Worm (Caenorhabditis elegans) whole organism, L2 larva: ENCODE measurements around the gene T22B3.3.

Experiments used
- C34F6.9 ChIP-seq: fragments of 150-350 bp; optimal IDR thresholded peaks from 2 replicates; lab custom pipeline; 2014; ENCODE audit warnings: missing biosample characterization, missing genetic modification characterization
- F13H6.1 ChIP-seq: sonication (generic microtip); optimal IDR thresholded peaks from 2 replicates; lab custom pipeline; 2016; ENCODE audit warnings: missing genetic modification characterization, missing compliant biosample characterization
- R02D3.7 ChIP-seq: fragments of 150-350 bp; optimal IDR thresholded peaks from 2 replicates; lab custom pipeline; 2014; ENCODE audit warnings: missing biosample characterization, missing genetic modification characterization
- Y55F3AM.14 ChIP-seq: fragments of 200-800 bp; sonication (Bioruptor generic); optimal IDR thresholded peaks from 2 replicates; lab custom pipeline; 2018; ENCODE audit warnings: mild to moderate bottlenecking, missing genetic modification characterization, missing compliant biosample characterization
- alr-1 ChIP-seq: fragments of 150-350 bp; optimal IDR thresholded peaks from 2 replicates; lab custom pipeline; 2014; ENCODE audit warnings: missing biosample characterization, missing genetic modification characterization
- aly-2 ChIP-seq: fragments of 150-350 bp; optimal IDR thresholded peaks from 2 replicates; lab custom pipeline; 2014; ENCODE audit warnings: missing biosample characterization, missing genetic modification characterization
- ama-1 ChIP-seq: fragments of 150-350 bp; optimal IDR thresholded peaks from 2 replicates; lab custom pipeline; 2018; ENCODE audit warnings: inconsistent platforms
- blmp-1 ChIP-seq: sonication (generic microtip); optimal IDR thresholded peaks from 2 replicates; lab custom pipeline; 2017; ENCODE audit warnings: missing genetic modification characterization, mild to moderate bottlenecking, missing compliant biosample characterization, antibody characterized with exemption, moderate library complexity; ENCODE audit not compliant: insufficient read depth
- ceh-16 ChIP-seq: fragments of 150-350 bp; optimal IDR thresholded peaks from 2 replicates; lab custom pipeline; 2014; ENCODE audit warnings: missing biosample characterization, missing genetic modification characterization
- ceh-82 ChIP-seq: fragments of 150-350 bp; optimal IDR thresholded peaks from 2 replicates; lab custom pipeline; 2014; ENCODE audit warnings: missing biosample characterization, missing genetic modification characterization
- dmd-4 ChIP-seq: sonication (generic microtip); optimal IDR thresholded peaks from 2 replicates; lab custom pipeline; 2017; ENCODE audit warnings: missing biosample characterization, missing genetic modification characterization
- egl-27 ChIP-seq: sonication (generic microtip); optimal IDR thresholded peaks from 3 replicates; lab custom pipeline; 2017; ENCODE audit warnings: missing biosample characterization, missing genetic modification reagents, missing genetic modification characterization
- elt-1 ChIP-seq: fragments of 150-350 bp; optimal IDR thresholded peaks from 2 replicates; lab custom pipeline; 2014; ENCODE audit warnings: missing biosample characterization, missing genetic modification characterization
- elt-3 ChIP-seq: sonication (generic microtip); optimal IDR thresholded peaks from 2 replicates; lab custom pipeline; 2017; ENCODE audit warnings: missing biosample characterization, missing genetic modification characterization
- fos-1 ChIP-seq: fragments of 150-350 bp; optimal IDR thresholded peaks from 2 replicates; lab custom pipeline; 2014; ENCODE audit warnings: missing biosample characterization, missing genetic modification characterization
- gmeb-1 ChIP-seq: fragments of 150-350 bp; optimal IDR thresholded peaks from 2 replicates; lab custom pipeline; 2014; ENCODE audit warnings: missing biosample characterization, missing genetic modification characterization
- lin-11 ChIP-seq: fragments of 150-350 bp; sonication (generic microtip); optimal IDR thresholded peaks from 2 replicates; lab custom pipeline; 2014; ENCODE audit warnings: missing biosample characterization, missing genetic modification characterization, inconsistent platforms, mixed read lengths
- lin-13 ChIP-seq: fragments of 150-350 bp; optimal IDR thresholded peaks from 2 replicates; lab custom pipeline; 2014; ENCODE audit warnings: missing biosample characterization, missing genetic modification reagents, missing genetic modification characterization
- lin-39 ChIP-seq: fragments of 150-350 bp; optimal IDR thresholded peaks from 2 replicates; lab custom pipeline; 2014; ENCODE audit warnings: missing biosample characterization, missing genetic modification reagents, missing genetic modification characterization
- mab-5 ChIP-seq: fragments of 150-350 bp; optimal IDR thresholded peaks from 2 replicates; lab custom pipeline; 2014; ENCODE audit warnings: missing biosample characterization, missing genetic modification characterization
- mbf-1 ChIP-seq: sonication (generic microtip); optimal IDR thresholded peaks from 2 replicates; lab custom pipeline; 2017; ENCODE audit warnings: missing biosample characterization, missing genetic modification characterization
- mdl-1 ChIP-seq, 2 experiments: fragments of 150-350 bp in 1 of 2; sonication (generic microtip) in 1 of 2; optimal IDR thresholded peaks; 2 replicates each; lab custom pipeline; 2017; ENCODE audit warnings: missing biosample characterization in 2 of 2, missing genetic modification characterization in 2 of 2
- nhr-10 ChIP-seq: sonication (generic microtip); optimal IDR thresholded peaks from 2 replicates; lab custom pipeline; 2017; ENCODE audit warnings: missing biosample characterization, missing genetic modification characterization
- nhr-11 ChIP-seq: fragments of 150-350 bp; optimal IDR thresholded peaks from 2 replicates; lab custom pipeline; 2014; ENCODE audit warnings: missing biosample characterization, missing genetic modification characterization
- nhr-12 ChIP-seq: fragments of 150-350 bp; optimal IDR thresholded peaks from 2 replicates; lab custom pipeline; 2014; ENCODE audit warnings: missing biosample characterization, missing genetic modification characterization
- nhr-129 ChIP-seq: fragments of 150-350 bp; optimal IDR thresholded peaks from 2 replicates; lab custom pipeline; 2014; ENCODE audit warnings: missing biosample characterization, missing genetic modification characterization
- nhr-21 ChIP-seq: fragments of 150-350 bp; optimal IDR thresholded peaks from 2 replicates; lab custom pipeline; 2014; ENCODE audit warnings: missing biosample characterization, missing genetic modification characterization
- nhr-23 ChIP-seq: fragments of 150-350 bp; optimal IDR thresholded peaks from 2 replicates; lab custom pipeline; 2014; ENCODE audit warnings: missing biosample characterization, missing genetic modification reagents, missing genetic modification characterization
- nhr-237 ChIP-seq: fragments of 150-350 bp; optimal IDR thresholded peaks from 2 replicates; lab custom pipeline; 2014; ENCODE audit warnings: missing biosample characterization, missing genetic modification characterization
- nhr-25 ChIP-seq: fragments of 150-350 bp; sonication (generic microtip); optimal IDR thresholded peaks from 3 replicates; lab custom pipeline; 2014; ENCODE audit warnings: missing biosample characterization, missing genetic modification characterization
- nhr-6 ChIP-seq: fragments of 150-350 bp; optimal IDR thresholded peaks from 2 replicates; lab custom pipeline; 2014; ENCODE audit warnings: missing biosample characterization, missing genetic modification characterization
- nhr-77 ChIP-seq: fragments of 150-350 bp; optimal IDR thresholded peaks from 2 replicates; lab custom pipeline; 2014; ENCODE audit warnings: missing biosample characterization, missing genetic modification characterization
- peb-1 ChIP-seq: fragments of 150-350 bp; optimal IDR thresholded peaks from 2 replicates; lab custom pipeline; 2014; ENCODE audit warnings: missing biosample characterization, missing genetic modification characterization
- snpc-4 ChIP-seq: fragments of 150-350 bp; optimal IDR thresholded peaks from 2 replicates; lab custom pipeline; 2014; ENCODE audit warnings: missing biosample characterization, missing genetic modification characterization
- unc-39 ChIP-seq: fragments of 150-350 bp; optimal IDR thresholded peaks from 2 replicates; lab custom pipeline; 2014; ENCODE audit warnings: missing biosample characterization, missing genetic modification characterization
- unc-62 ChIP-seq: fragments of 150-350 bp; optimal IDR thresholded peaks from 2 replicates; lab custom pipeline; 2014; ENCODE audit warnings: missing biosample characterization, missing genetic modification reagents, missing genetic modification characterization
- zag-1 ChIP-seq: fragments of 150-350 bp; optimal IDR thresholded peaks from 2 replicates; lab custom pipeline; 2014; ENCODE audit warnings: missing biosample characterization, missing genetic modification characterization
- ztf-1 ChIP-seq: fragments of 200-800 bp; sonication (Bioruptor generic); conservative IDR thresholded peaks from 2 replicates; pipeline ENCODE4 v1.3.6; 2022; ENCODE audit warnings: missing genetic modification characterization, missing compliant biosample characterization
- ztf-11 ChIP-seq: sonication (generic microtip); optimal IDR thresholded peaks from 2 replicates; lab custom pipeline; 2017; ENCODE audit warnings: missing biosample characterization, missing genetic modification characterization

The T22B3.3 gene

ce11 chrIV:11742406-11742805 is 38.8 kb upstream of the T22B3.3 start, which contains the start of gene K01A6.5:
Gene K01A6.5, plus strand, starts transcription at chrIV:11742706.
- TF ChIP-seq fos-1 (tag; lab: Kevin White, UChicago) (no peak), ztf-11 (no peak), nhr-6 (tag; lab: Kevin White, UChicago) (no peak), lin-13 (GFP tag; lab: Kevin White, UChicago) (no peak), R02D3.7 (tag; lab: Kevin White, UChicago) (no peak), F13H6.1 (tag; lab: Kevin White, UChicago) (no peak), nhr-10 (tag; lab: Kevin White, UChicago) (no peak), aly-2 (tag; lab: Kevin White, UChicago) (no peak), mab-5 (tag; lab: Kevin White, UChicago) (no peak), elt-1 (tag; lab: Kevin White, UChicago) (no peak), peb-1 (tag; lab: Kevin White, UChicago) (no peak), nhr-21 (tag; lab: Kevin White, UChicago) (no peak), snpc-4 (tag; lab: Kevin White, UChicago) (no peak), nhr-11 (tag; lab: Kevin White, UChicago) (no peak), nhr-129 (no peak)

ce11 chrIV:11740204-11740603 is 36.6 kb upstream of the T22B3.3 start, which contains the start of gene K01A6.4:
Gene K01A6.4, minus strand, starts transcription at chrIV:11740304.
- TF ChIP-seq ceh-82 (tag; lab: Kevin White, UChicago) (no peak), aly-2 (tag; lab: Kevin White, UChicago) (no peak), nhr-11 (tag; lab: Kevin White, UChicago) (no peak), dmd-4 (tag; lab: Kevin White, UChicago) (no peak), ztf-1 (GFP tag; lab: Robert Waterston, UW) (no peak), egl-27 (tag; lab: Kevin White, UChicago) (no peak), lin-11 (tag; lab: Kevin White, UChicago) (no peak), zag-1 (tag; lab: Kevin White, UChicago) (no peak), Y55F3AM.14 (no peak), nhr-25 (tag; lab: Kevin White, UChicago) (no peak), nhr-77 (tag; lab: Kevin White, UChicago) (no peak), fos-1 (tag; lab: Kevin White, UChicago) (no peak), ceh-16 (tag; lab: Kevin White, UChicago) (no peak), mbf-1 (tag; lab: Kevin White, UChicago) (no peak), peb-1 (tag; lab: Kevin White, UChicago) (no peak), elt-1 (tag; lab: Kevin White, UChicago) (no peak), nhr-23 (no peak), blmp-1 (tag; lab: Kevin White, UChicago) (no peak)

ce11 chrIV:11738092-11738617 is 34.6 kb upstream of the T22B3.3 start, which contains the start of gene K01A6.7:
Gene K01A6.7, minus strand, starts transcription at chrIV:11738567.
- TF ChIP-seq ceh-16 (tag; lab: Kevin White, UChicago) (no peak), alr-1 (tag; lab: Kevin White, UChicago) (no peak)

ce11 chrIV:11737269-11737668 is 33.7 kb upstream of the T22B3.3 start, which contains the start of gene K01A6.8:
Gene K01A6.8, minus strand, starts transcription at chrIV:11737369.
- TF ChIP-seq blmp-1 (tag; lab: Kevin White, UChicago) (no peak), nhr-23 (no peak), nhr-25 (tag; lab: Kevin White, UChicago) (no peak), Y55F3AM.14 (no peak), mab-5 (tag; lab: Kevin White, UChicago) (no peak), aly-2 (tag; lab: Kevin White, UChicago) (no peak), F13H6.1 (tag; lab: Kevin White, UChicago) (no peak), nhr-237 (tag; lab: Kevin White, UChicago) (no peak), gmeb-1 (tag; lab: Kevin White, UChicago) (no peak)

- TF ChIP-seq gmeb-1 (tag; lab: Kevin White, UChicago) (no peak), mdl-1 (tag; optimal IDR thresholded peaks at IDR 0.05; lab: Kevin White, UChicago) (no peak), nhr-237 (tag; lab: Kevin White, UChicago) (no peak), unc-62 (no peak), unc-39 (tag; lab: Kevin White, UChicago) (no peak), ama-1 (lab: Kevin White, UChicago) (no peak), elt-1 (tag; lab: Kevin White, UChicago) (no peak), nhr-25 (tag; lab: Kevin White, UChicago) (no peak), elt-3 (tag; lab: Kevin White, UChicago) (no peak), nhr-6 (tag; lab: Kevin White, UChicago) (no peak), lin-39 (tag; lab: Kevin White, UChicago) (no peak), nhr-12 (tag; lab: Kevin White, UChicago) (no peak), dmd-4 (tag; lab: Kevin White, UChicago) (no peak), alr-1 (tag; lab: Kevin White, UChicago) (no peak), C34F6.9 (no peak), egl-27 (tag; lab: Kevin White, UChicago) (no peak)
These were observed 31.4 kb upstream of the T22B3.3 start, which contains the start of gene K01A6.6 for ce11 chrIV:11735025-11735424. Gene K01A6.6, plus strand, starts transcription at chrIV:11735325.
